Worm (Caenorhabditis elegans): ENCODE measurements around the gene F38E11.9.

F38E11.9 gene

DNA sequence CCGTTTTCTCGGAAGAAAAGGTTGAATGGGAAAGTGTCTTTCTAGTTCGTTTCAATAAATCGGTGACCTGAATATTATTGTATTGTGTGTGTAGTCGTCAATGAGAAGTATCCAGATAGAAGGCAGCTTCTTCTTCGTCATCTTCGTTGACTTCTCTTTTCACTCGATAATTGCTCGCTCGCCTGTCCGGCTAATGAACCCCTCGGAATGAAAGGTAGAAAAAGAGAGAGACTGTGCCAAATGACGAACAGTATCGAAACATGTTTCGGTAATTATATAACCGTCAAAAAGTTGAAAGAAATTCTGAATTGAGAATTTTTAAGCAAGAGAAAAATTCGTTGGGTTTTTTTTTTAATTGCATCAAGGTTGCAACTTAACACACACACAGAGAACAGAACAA lies 13.6 kb upstream of the F38E11.9 start, which contains the start of gene cutl-17:
cutl-17 (minus strand) TSS at position 101 of the 400 bp plus-strand sequence.
- TF ChIP-seq F52B5.7 (tag; optimal IDR thresholded peaks at IDR 0.05) = no peak
- no peak for TF ChIP-seq F57C9.4 (tag; optimal IDR thresholded peaks at IDR 0.05)
- no peak for TF ChIP-seq Y95B8A.8 (GFP tag; IDR thresholded peaks at IDR 0.05)
- no peak for TF ChIP-seq F37B4.10 (GFP tag; IDR thresholded peaks at IDR 0.05)
- no peak for TF ChIP-seq ceh-27 (GFP tag; optimal IDR thresholded peaks at IDR 0.05)
- TF ChIP-seq mxl-1 (tag; optimal IDR thresholded peaks at IDR 0.05) = no peak
- no peak for TF ChIP-seq gei-17 (GFP tag; optimal IDR thresholded peaks at IDR 0.05)
- no peak for TF ChIP-seq dpff-1 (tag; optimal IDR thresholded peaks at IDR 0.05)
- TF ChIP-seq Y79H2A.3 (GFP tag; conservative IDR thresholded peaks at IDR 0.05) = no peak
- TF ChIP-seq pbrm-1 (GFP tag; IDR thresholded peaks at IDR 0.05) = no peak
- TF ChIP-seq snpc-1.1 (tag; optimal IDR thresholded peaks at IDR 0.05; ENCODE audit: insufficient read depth) = no peak
- TF ChIP-seq B0035.1 (tag; optimal IDR thresholded peaks at IDR 0.05) = no peak
- TF ChIP-seq athp-1 (tag; optimal IDR thresholded peaks at IDR 0.05) = no peak
- TF ChIP-seq attf-5 (GFP tag; optimal IDR thresholded peaks at IDR 0.05) = no peak
- no peak for TF ChIP-seq snpc-3.4 (tag; optimal IDR thresholded peaks at IDR 0.05)
- no peak for TF ChIP-seq madf-8 (GFP tag; conservative IDR thresholded peaks at IDR 0.05)

DNA sequence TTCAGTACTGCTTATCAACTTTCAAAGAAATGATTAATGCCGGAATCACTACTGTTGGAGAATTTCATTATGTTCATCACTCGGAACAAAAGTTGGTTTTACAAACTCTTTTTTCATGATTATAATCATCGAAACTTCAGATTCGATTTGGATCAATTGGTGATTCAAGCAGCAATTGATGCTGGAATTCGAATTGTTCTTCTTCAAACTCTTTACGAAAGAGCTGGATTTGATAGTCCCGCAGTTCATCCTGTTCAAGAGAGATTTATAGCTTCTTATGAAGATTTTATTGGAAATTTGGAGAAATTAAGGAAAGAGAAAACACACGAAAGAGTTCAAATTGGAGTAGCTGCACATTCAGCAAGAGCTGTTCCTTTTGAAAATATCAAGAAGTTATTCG lies 8.0 kb upstream of the F38E11.9 start:
- TF ChIP-seq bed-1 (GFP tag; IDR thresholded peaks at IDR 0.05) (no peak), ceh-100 (GFP tag; IDR thresholded peaks at IDR 0.05) (no peak), rpc-1 (optimal IDR thresholded peaks at IDR 0.05) (no peak), rpc-1 (tag; optimal IDR thresholded peaks at IDR 0.05) (no peak), mes-4 (tag; optimal IDR thresholded peaks at IDR 0.05) (no peak), atf-7 (tag; optimal IDR thresholded peaks at IDR 0.05) (no peak), lin-54 (GFP tag; optimal IDR thresholded peaks at IDR 0.05) (no peak), him-1 (tag; optimal IDR thresholded peaks at IDR 0.05) (no peak), C06A6.2 (GFP tag; conservative IDR thresholded peaks at IDR 0.05) (no peak), hsf-1 (GFP tag; IDR thresholded peaks at IDR 0.05) (no peak), lin-26 (GFP tag; IDR thresholded peaks at IDR 0.05) (no peak), attf-5 (GFP tag; optimal IDR thresholded peaks at IDR 0.05) (no peak), sea-2 (GFP tag; IDR thresholded peaks at IDR 0.05) (no peak), ztf-28 (GFP tag; IDR thresholded peaks at IDR 0.05) (no peak), nhr-90 (tag; optimal IDR thresholded peaks at IDR 0.05) (no peak), T26A5.8 (tag; optimal IDR thresholded peaks at IDR 0.05) (no peak), ztf-18 (tag; optimal IDR thresholded peaks at IDR 0.05) (no peak), ceh-91 (GFP tag; IDR thresholded peaks at IDR 0.05) (no peak), madf-6 (GFP tag; IDR thresholded peaks at IDR 0.05) (no peak)

DNA sequence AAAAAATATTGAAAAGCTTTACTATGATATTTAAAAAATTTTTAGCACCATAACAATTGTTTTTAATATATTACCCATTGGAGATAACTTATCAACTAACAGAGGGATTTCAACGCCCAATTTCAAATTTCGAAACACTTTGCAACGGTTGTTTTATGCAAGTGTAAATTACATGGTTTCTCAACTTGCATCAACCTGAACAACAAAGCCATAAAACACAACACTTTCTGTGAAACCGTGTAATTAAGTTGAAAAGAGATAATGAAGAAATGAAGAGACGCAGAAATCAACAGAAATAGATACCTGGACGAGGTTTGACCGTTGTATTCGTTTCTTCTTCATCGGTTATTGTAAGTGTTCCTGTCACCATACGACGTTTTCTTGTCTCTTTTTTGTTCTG lies 6.5 kb upstream of the F38E11.9 start, which contains the start of gene cpin-1:
cpin-1 (plus strand) TSS at position 301 of the 400 bp plus-strand sequence.
- TF ChIP-seq nfyb-1 (GFP tag; IDR thresholded peaks at IDR 0.05) (no peak), lin-26 (GFP tag; IDR thresholded peaks at IDR 0.05) (no peak), attf-3 (GFP tag; conservative IDR thresholded peaks at IDR 0.05) (no peak), C06A6.2 (GFP tag; conservative IDR thresholded peaks at IDR 0.05) (no peak), snpc-1.1 (tag; optimal IDR thresholded peaks at IDR 0.05; ENCODE audit: insufficient read depth) (no peak), pha-4 (tag; optimal IDR thresholded peaks at IDR 0.05) (no peak), snpc-1.3 (tag; optimal IDR thresholded peaks at IDR 0.05; ENCODE audit: insufficient read depth) (no peak), nhr-120 (GFP tag; IDR thresholded peaks at IDR 0.05) (no peak), ama-1 (optimal IDR thresholded peaks at IDR 0.05) (no peak), ama-1 (GFP tag; optimal IDR thresholded peaks at IDR 0.05) (no peak), bed-1 (GFP tag; IDR thresholded peaks at IDR 0.05) (no peak), nhr-179 (tag; optimal IDR thresholded peaks at IDR 0.05) (no peak), tbp1 (GFP tag; optimal IDR thresholded peaks at IDR 0.05) (no peak), egl-44 (GFP tag; IDR thresholded peaks at IDR 0.05) (no peak), hrde-1 (tag; optimal IDR thresholded peaks at IDR 0.05; ENCODE audit: borderline replicate concordance) (no peak), nhr-27 (tag; optimal IDR thresholded peaks at IDR 0.05) (no peak), ccch-3 (GFP tag; optimal IDR thresholded peaks at IDR 0.05) (no peak), attf-6 (GFP tag; IDR thresholded peaks at IDR 0.05) (no peak), mes-4 (tag; optimal IDR thresholded peaks at IDR 0.05) (no peak), snpc-3.4 (tag; optimal IDR thresholded peaks at IDR 0.05) (no peak)
